Worm (Caenorhabditis elegans): ENCODE results near the gene lpd-7.

DNA sequence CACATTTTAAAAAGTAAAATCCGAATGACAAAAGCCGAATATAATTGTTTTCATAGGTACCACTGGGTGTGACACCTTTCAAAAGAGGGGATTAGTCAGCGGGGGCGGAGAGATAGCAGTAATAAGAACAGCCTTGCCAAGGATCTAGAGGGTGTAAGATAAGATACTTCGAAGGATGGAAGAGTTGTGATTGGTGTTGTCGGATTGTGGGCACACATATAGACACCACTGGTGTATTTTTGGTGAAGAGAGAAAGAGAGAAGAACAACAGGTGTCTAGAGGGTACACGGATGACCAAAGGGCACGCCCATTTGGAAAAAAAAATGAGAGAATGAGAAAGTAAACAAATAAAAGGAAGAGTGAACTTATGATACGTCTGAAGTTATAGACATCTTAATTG, 28.0 kb upstream of the lpd-7 start:
- TF ChIP-seq nhr-28 (tag; optimal IDR thresholded peaks at IDR 0.05) (no peak), bed-3 (GFP tag; optimal IDR thresholded peaks at IDR 0.05) (no peak), snpc-4 (tag; optimal IDR thresholded peaks at IDR 0.05) (no peak), nhr-12 (tag; optimal IDR thresholded peaks at IDR 0.05) (no peak)
